Fruit fly (Drosophila melanogaster): ENCODE measurements around the gene CCKLR-17D1.

- TF ChIP-seq CG12605 (GFP tag; IDR thresholded peaks at IDR 0.05): no peak
- TF ChIP-seq CG34367 (tag; optimal IDR thresholded peaks at IDR 0.05): no peak
- no peak for TF ChIP-seq EcR (GFP tag; optimal IDR thresholded peaks at IDR 0.05)
- no peak for TF ChIP-seq Pif1B (GFP tag; optimal IDR thresholded peaks at IDR 0.05)
- TF ChIP-seq Ets98B (GFP tag; IDR thresholded peaks at IDR 0.05): no peak
- no peak for TF ChIP-seq CG4496 (GFP tag; IDR thresholded peaks at IDR 0.05)
- TF ChIP-seq rn (GFP tag; IDR thresholded peaks at IDR 0.05): no peak
- TF ChIP-seq CG8301 (tag; optimal IDR thresholded peaks at IDR 0.05): no peak
Observed at dm6 chrX:18682815-18683214, 43.6 kb downstream of the CCKLR-17D1 start.
